Worm (Caenorhabditis elegans) whole organism, L2 larva: ENCODE measurements around the gene cyp-34A8.

Experiments used
- C34F6.9 ChIP-seq: fragments of 150-350 bp; optimal IDR thresholded peaks from 2 replicates; lab custom pipeline; 2014; ENCODE audit warnings: missing biosample characterization, missing genetic modification characterization
- F13H6.1 ChIP-seq: sonication (generic microtip); optimal IDR thresholded peaks from 2 replicates; lab custom pipeline; 2016; ENCODE audit warnings: missing genetic modification characterization, missing compliant biosample characterization
- R02D3.7 ChIP-seq: fragments of 150-350 bp; optimal IDR thresholded peaks from 2 replicates; lab custom pipeline; 2014; ENCODE audit warnings: missing biosample characterization, missing genetic modification characterization
- Y55F3AM.14 ChIP-seq: fragments of 200-800 bp; sonication (Bioruptor generic); optimal IDR thresholded peaks from 2 replicates; lab custom pipeline; 2018; ENCODE audit warnings: mild to moderate bottlenecking, missing genetic modification characterization, missing compliant biosample characterization
- ceh-82 ChIP-seq: fragments of 150-350 bp; optimal IDR thresholded peaks from 2 replicates; lab custom pipeline; 2014; ENCODE audit warnings: missing biosample characterization, missing genetic modification characterization
- dmd-4 ChIP-seq: sonication (generic microtip); optimal IDR thresholded peaks from 2 replicates; lab custom pipeline; 2017; ENCODE audit warnings: missing biosample characterization, missing genetic modification characterization
- egl-27 ChIP-seq: sonication (generic microtip); optimal IDR thresholded peaks from 3 replicates; lab custom pipeline; 2017; ENCODE audit warnings: missing biosample characterization, missing genetic modification reagents, missing genetic modification characterization
- elt-1 ChIP-seq: fragments of 150-350 bp; optimal IDR thresholded peaks from 2 replicates; lab custom pipeline; 2014; ENCODE audit warnings: missing biosample characterization, missing genetic modification characterization
- lin-11 ChIP-seq: fragments of 150-350 bp; sonication (generic microtip); optimal IDR thresholded peaks from 2 replicates; lab custom pipeline; 2014; ENCODE audit warnings: missing biosample characterization, missing genetic modification characterization, inconsistent platforms, mixed read lengths
- lin-13 ChIP-seq: fragments of 150-350 bp; optimal IDR thresholded peaks from 2 replicates; lab custom pipeline; 2014; ENCODE audit warnings: missing biosample characterization, missing genetic modification reagents, missing genetic modification characterization
- mab-5 ChIP-seq: fragments of 150-350 bp; optimal IDR thresholded peaks from 2 replicates; lab custom pipeline; 2014; ENCODE audit warnings: missing biosample characterization, missing genetic modification characterization
- nhr-10 ChIP-seq: sonication (generic microtip); optimal IDR thresholded peaks from 2 replicates; lab custom pipeline; 2017; ENCODE audit warnings: missing biosample characterization, missing genetic modification characterization
- nhr-11 ChIP-seq: fragments of 150-350 bp; optimal IDR thresholded peaks from 2 replicates; lab custom pipeline; 2014; ENCODE audit warnings: missing biosample characterization, missing genetic modification characterization
- nhr-21 ChIP-seq: fragments of 150-350 bp; optimal IDR thresholded peaks from 2 replicates; lab custom pipeline; 2014; ENCODE audit warnings: missing biosample characterization, missing genetic modification characterization
- nhr-23 ChIP-seq: fragments of 150-350 bp; optimal IDR thresholded peaks from 2 replicates; lab custom pipeline; 2014; ENCODE audit warnings: missing biosample characterization, missing genetic modification reagents, missing genetic modification characterization
- peb-1 ChIP-seq: fragments of 150-350 bp; optimal IDR thresholded peaks from 2 replicates; lab custom pipeline; 2014; ENCODE audit warnings: missing biosample characterization, missing genetic modification characterization
- sem-4 ChIP-seq: fragments of 150-350 bp; optimal IDR thresholded peaks from 2 replicates; lab custom pipeline; 2014; ENCODE audit warnings: missing biosample characterization, missing genetic modification reagents, missing genetic modification characterization
- sma-3 ChIP-seq: sonication (generic microtip); optimal IDR thresholded peaks from 2 replicates; lab custom pipeline; 2016; ENCODE audit warnings: missing genetic modification reagents, missing genetic modification characterization, missing compliant biosample characterization
- sma-9 ChIP-seq, 2 experiments: fragments of 150-350 bp in 1 of 2; sonication (generic microtip) in 1 of 2; optimal IDR thresholded peaks; 2 replicates each; lab custom pipeline; 2014 to 2016; ENCODE audit warnings: missing genetic modification characterization in 2 of 2, mild to moderate bottlenecking in 1 of 2, missing biosample characterization in 1 of 2, missing compliant biosample characterization in 1 of 2, missing genetic modification reagents in 1 of 2, moderate library complexity in 1 of 2
- snpc-4 ChIP-seq: fragments of 150-350 bp; optimal IDR thresholded peaks from 2 replicates; lab custom pipeline; 2014; ENCODE audit warnings: missing biosample characterization, missing genetic modification characterization
- unc-39 ChIP-seq: fragments of 150-350 bp; optimal IDR thresholded peaks from 2 replicates; lab custom pipeline; 2014; ENCODE audit warnings: missing biosample characterization, missing genetic modification characterization
- unc-55 ChIP-seq: fragments of 150-350 bp; sonication (generic microtip); optimal IDR thresholded peaks from 3 replicates; lab custom pipeline; 2014; ENCODE audit warnings: missing biosample characterization, missing genetic modification reagents, missing genetic modification characterization
- unc-62 ChIP-seq: fragments of 150-350 bp; optimal IDR thresholded peaks from 2 replicates; lab custom pipeline; 2014; ENCODE audit warnings: missing biosample characterization, missing genetic modification reagents, missing genetic modification characterization
- zag-1 ChIP-seq: fragments of 150-350 bp; optimal IDR thresholded peaks from 2 replicates; lab custom pipeline; 2014; ENCODE audit warnings: missing biosample characterization, missing genetic modification characterization

The cyp-34A8 gene

ce11 chrV:3919289-3919688 is 48.3 kb downstream of the cyp-34A8 start, which contains the start of gene srx-66:
Gene srx-66, plus strand, starts transcription at chrV:3919589.
- TF ChIP-seq unc-39 (no peak), sem-4 (tag; lab: Kevin White, UChicago) (no peak), peb-1 (no peak), nhr-10 (tag; lab: Kevin White, UChicago) (no peak), egl-27 (no peak), nhr-11 (no peak), lin-13 (GFP tag; lab: Kevin White, UChicago) (no peak), sma-9 (GFP tag; optimal IDR thresholded peaks at IDR 0.05; lab: Kevin White, UChicago) (no peak), sma-9 (tag; optimal IDR thresholded peaks at IDR 0.05; lab: Kevin White, UChicago) (no peak), lin-11 (tag; lab: Kevin White, UChicago) (no peak), R02D3.7 (tag; lab: Kevin White, UChicago) (no peak), F13H6.1 (tag; lab: Kevin White, UChicago) (no peak), sma-3 (GFP tag; lab: Kevin White, UChicago) (no peak), unc-62 (GFP tag; lab: Kevin White, UChicago) (no peak), elt-1 (tag; lab: Kevin White, UChicago) (no peak), snpc-4 (tag; lab: Kevin White, UChicago) (no peak), C34F6.9 (tag; lab: Kevin White, UChicago) (no peak), ceh-82 (no peak), zag-1 (no peak)

ce11 chrV:3916480-3916879 is 51.1 kb downstream of the cyp-34A8 start, which contains the start of gene srx-67:
Gene srx-67, plus strand, starts transcription at chrV:3916780.
- TF ChIP-seq nhr-23 (tag; lab: Kevin White, UChicago), result no peak
- TF ChIP-seq dmd-4 (tag; lab: Kevin White, UChicago), result no peak
- no peak for TF ChIP-seq sem-4 (tag; lab: Kevin White, UChicago)
- TF ChIP-seq R02D3.7 (tag; lab: Kevin White, UChicago), result no peak
- TF ChIP-seq nhr-21, result no peak
- TF ChIP-seq unc-55 (GFP tag; lab: Kevin White, UChicago), result no peak
- TF ChIP-seq Y55F3AM.14 (GFP tag; lab: Kevin White, UChicago), result no peak
- TF ChIP-seq mab-5 (tag; lab: Kevin White, UChicago), result no peak
- TF ChIP-seq, all 48 proteins: peak for 0
